Worm (Caenorhabditis elegans): ENCODE results near the gene dcr-1.

Gene dcr-1

ce11 chrIII:8088235-8088634 lies 8.2 kb upstream of the dcr-1 start, which contains the start of gene vms-1:
Gene vms-1 (plus strand): TSS chrIII:8088535.
- TF ChIP-seq mef-2 (tag; optimal IDR thresholded peaks at IDR 0.05) = no peak
- TF ChIP-seq lin-15B (tag; optimal IDR thresholded peaks at IDR 0.05) = no peak
- TF ChIP-seq fos-1 (tag; optimal IDR thresholded peaks at IDR 0.05) = no peak
- no peak for TF ChIP-seq elt-3 (tag; optimal IDR thresholded peaks at IDR 0.05)
- TF ChIP-seq irx-1 (tag; optimal IDR thresholded peaks at IDR 0.05) = no peak
- TF ChIP-seq sox-4 (tag; optimal IDR thresholded peaks at IDR 0.05) = no peak
- no peak for TF ChIP-seq egl-27 (tag; optimal IDR thresholded peaks at IDR 0.05)
- TF ChIP-seq fkh-8 (tag; optimal IDR thresholded peaks at IDR 0.05) = no peak
- TF ChIP-seq lin-39 (tag; optimal IDR thresholded peaks at IDR 0.05) = no peak
- TF ChIP-seq pax-3 (tag; optimal IDR thresholded peaks at IDR 0.05) = no peak
- no peak for TF ChIP-seq fkh-10 (GFP tag; optimal IDR thresholded peaks at IDR 0.05)
- no peak for TF ChIP-seq nhr-20 (tag; optimal IDR thresholded peaks at IDR 0.05)
- no peak for TF ChIP-seq lin-13 (GFP tag; optimal IDR thresholded peaks at IDR 0.05)
- TF ChIP-seq Y116A8C.19 (tag; optimal IDR thresholded peaks at IDR 0.05; ENCODE audit: borderline replicate concordance) = no peak
- no peak for TF ChIP-seq nhr-90 (tag; optimal IDR thresholded peaks at IDR 0.05; ENCODE audit: poor library complexity)
- TF ChIP-seq ama-1 (optimal IDR thresholded peaks at IDR 0.05) = no peak

- TF ChIP-seq ces-1 (GFP tag; optimal IDR thresholded peaks at IDR 0.05) (no peak), dsc-1 (tag; optimal IDR thresholded peaks at IDR 0.05) (peak; percentile 44), ceh-8 (GFP tag; optimal IDR thresholded peaks at IDR 0.05) (no peak), nhr-76 (tag; optimal IDR thresholded peaks at IDR 0.05) (no peak), lir-3 (tag; optimal IDR thresholded peaks at IDR 0.05; ENCODE audit: poor library complexity) (peak; percentile 63), fkh-10 (GFP tag; optimal IDR thresholded peaks at IDR 0.05) (no peak), ceh-63 (GFP tag; optimal IDR thresholded peaks at IDR 0.05) (no peak), Y116A8C.19 (tag; optimal IDR thresholded peaks at IDR 0.05; ENCODE audit: borderline replicate concordance) (no peak), ceh-82 (tag; optimal IDR thresholded peaks at IDR 0.05) (peak; percentile 37 to 52 (median 40)), blmp-1 (tag; optimal IDR thresholded peaks at IDR 0.05) (peak; percentile 22), mab-9 (GFP tag; IDR thresholded peaks at IDR 0.05) (no peak), skn-1 (tag; optimal IDR thresholded peaks at IDR 0.05) (peak; percentile 64), mep-1 (tag; optimal IDR thresholded peaks at IDR 0.05) (peak; percentile 85), aha-1 (tag; optimal IDR thresholded peaks at IDR 0.05) (no peak), nhr-84 (tag; optimal IDR thresholded peaks at IDR 0.05) (no peak), zip-4 (GFP tag; optimal IDR thresholded peaks at IDR 0.05) (peak; percentile 27), C04F5.9 (tag; optimal IDR thresholded peaks at IDR 0.05) (peak; percentile 22), tbx-2 (tag; optimal IDR thresholded peaks at IDR 0.05) (peak; percentile 52), grh-1 (GFP tag; IDR thresholded peaks at IDR 0.05) (no peak), swsn-7 (tag; optimal IDR thresholded peaks at IDR 0.05) (peak; percentile 53), elt-2 (tag; optimal IDR thresholded peaks at IDR 0.05) (no peak), dpl-1 (GFP tag; optimal IDR thresholded peaks at IDR 0.05) (peak; percentile 67 to 77 (median 76)), nhr-90 (tag; optimal IDR thresholded peaks at IDR 0.05; ENCODE audit: poor library complexity) (peak; percentile 42), zag-1 (tag; optimal IDR thresholded peaks at IDR 0.05) (no peak), vab-15 (tag; optimal IDR thresholded peaks at IDR 0.05) (no peak), rnt-1 (tag; optimal IDR thresholded peaks at IDR 0.05) (peak; percentile 53), ama-1 (optimal IDR thresholded peaks at IDR 0.05) (no peak), aly-2 (tag; optimal IDR thresholded peaks at IDR 0.05) (peak; percentile 70), C16A3.4 (tag; optimal IDR thresholded peaks at IDR 0.05) (peak; percentile 36), egl-27 (tag; optimal IDR thresholded peaks at IDR 0.05) (no peak), lin-15B (tag; optimal IDR thresholded peaks at IDR 0.05) (no peak), alr-1 (tag; optimal IDR thresholded peaks at IDR 0.05; ENCODE audit: borderline replicate concordance) (no peak), unc-30 (tag; optimal IDR thresholded peaks at IDR 0.05) (no peak), efl-3 (GFP tag; optimal IDR thresholded peaks at IDR 0.05) (no peak), snu-23 (GFP tag; optimal IDR thresholded peaks at IDR 0.05) (peak; percentile 77), hlh-17 (GFP tag; optimal IDR thresholded peaks at IDR 0.05; ENCODE audit: borderline replicate concordance) (no peak), C34B4.2 (tag; optimal IDR thresholded peaks at IDR 0.05) (no peak), irx-1 (tag; optimal IDR thresholded peaks at IDR 0.05) (no peak), ztf-11 (tag; optimal IDR thresholded peaks at IDR 0.05) (no peak), elt-3 (tag; optimal IDR thresholded peaks at IDR 0.05) (peak in 1 of 6 experiments; percentile 43), unc-86 (tag; optimal IDR thresholded peaks at IDR 0.05) (peak; percentile 13), fkh-8 (tag; optimal IDR thresholded peaks at IDR 0.05) (peak; percentile 38), mef-2 (tag; optimal IDR thresholded peaks at IDR 0.05) (no peak)
Measured at ce11 chrIII:8085355-8085754, 5.3 kb upstream of the dcr-1 start, which contains the start of the genes K06H7.7 and grp-1. Gene K06H7.7 (minus strand): TSS chrIII:8085475. Gene grp-1 (plus strand): TSS chrIII:8085705.

Measured in whole organism, L1 larva.